Fruit fly (Drosophila melanogaster) whole organism, adult: ENCODE measurements around the gene CG18641.

Experiments
- CG14711 ChIP-seq: fragments of 200-800 bp; sonication (Bioruptor generic); optimal IDR thresholded peaks from 2 replicates; lab custom pipeline; 2018; ENCODE audit warnings: missing biosample characterization, mild to moderate bottlenecking, missing genetic modification characterization, moderate library complexity
- cic ChIP-seq: fragments of 200-800 bp; sonication (Bioruptor generic); optimal IDR thresholded peaks from 2 replicates; lab custom pipeline; 2017; ENCODE audit warnings: missing biosample characterization, mild to moderate bottlenecking, missing genetic modification characterization, moderate library complexity
- cnc ChIP-seq, 2 experiments: fragments of >200 bp; optimal IDR thresholded peaks; 2 replicates each; lab custom pipeline; 2017
- kay ChIP-seq: fragments of 200-800 bp; sonication (Bioruptor generic); peaks from one replicate; lab custom pipeline; 2016; ENCODE audit warnings: missing biosample characterization, missing genetic modification characterization, borderline replicate concordance

Gene CG18641

dm6 chr2L:2361893-2362807 is 53.0 kb downstream of the CG18641 start:
- TF ChIP-seq kay (GFP tag; lab: Kevin White, UChicago) (peak; percentile 91), CG14711 (no peak), cic (GFP tag; lab: Kevin White, UChicago) (peak; percentile 22), cnc (optimal IDR thresholded peaks at IDR 0.05; lab: Kevin White, UChicago) (no peak)
